Fruit fly (Drosophila melanogaster) whole organism, adult: Measurements from ENCODE around the gene CG2680.
A peak's percentile ranks its signal among the peaks of the same experiment; 100 is the strongest.

Experiments
- CG11617 ChIP-seq: fragments of 200-800 bp; sonication (Bioruptor generic); optimal IDR thresholded peaks from 2 replicates; lab custom pipeline; 2017; ENCODE audit warnings: mild to moderate bottlenecking, missing biosample characterization, missing genetic modification reagents, missing genetic modification characterization
- CG12768 ChIP-seq: fragments of 200-800 bp; sonication (Bioruptor generic); optimal IDR thresholded peaks from 2 replicates; lab custom pipeline; 2017; ENCODE audit warnings: missing biosample characterization, missing genetic modification characterization, mild to moderate bottlenecking, moderate library complexity, missing genetic modification reagents
- CG14711 ChIP-seq: fragments of 200-800 bp; sonication (Bioruptor generic); optimal IDR thresholded peaks from 2 replicates; lab custom pipeline; 2018; ENCODE audit warnings: missing biosample characterization, mild to moderate bottlenecking, missing genetic modification characterization, moderate library complexity
- CG1620 ChIP-seq: fragments of 200-800 bp; sonication (Bioruptor generic); optimal IDR thresholded peaks from 2 replicates; lab custom pipeline; 2016; ENCODE audit warnings: missing biosample characterization, missing genetic modification characterization
- CG33017 ChIP-seq: fragments of 200-800 bp; sonication (Bioruptor generic); optimal IDR thresholded peaks from 2 replicates; lab custom pipeline; 2018; ENCODE audit warnings: missing biosample characterization, mild to moderate bottlenecking, missing genetic modification characterization, moderate library complexity
- CG5204 ChIP-seq: fragments of 200-800 bp; sonication (Bioruptor generic); optimal IDR thresholded peaks from 2 replicates; lab custom pipeline; 2016; ENCODE audit warnings: missing biosample characterization, missing genetic modification characterization
- CG7045 ChIP-seq: fragments of 200-800 bp; sonication (Bioruptor generic); optimal IDR thresholded peaks from 2 replicates; lab custom pipeline; 2017; ENCODE audit warnings: missing biosample characterization, mild to moderate bottlenecking, missing genetic modification characterization
- CG7101 ChIP-seq: fragments of 200-800 bp; sonication (Bioruptor generic); optimal IDR thresholded peaks from 2 replicates; lab custom pipeline; 2018; ENCODE audit warnings: missing biosample characterization, mild to moderate bottlenecking, missing genetic modification characterization, moderate library complexity
- Clk ChIP-seq: fragments of 200-800 bp; sonication (Bioruptor generic); optimal IDR thresholded peaks from 2 replicates; lab custom pipeline; 2017; ENCODE audit warnings: missing biosample characterization, missing genetic modification characterization
- Crg-1 ChIP-seq: fragments of 200-800 bp; sonication (Bioruptor generic); optimal IDR thresholded peaks from 2 replicates; lab custom pipeline; 2016; ENCODE audit warnings: missing biosample characterization, missing genetic modification characterization
- Hr96 ChIP-seq: fragments of 200-800 bp; sonication (Bioruptor generic); optimal IDR thresholded peaks from 2 replicates; lab custom pipeline; 2016; ENCODE audit warnings: missing biosample characterization, missing genetic modification characterization
- Mnt ChIP-seq: fragments of 200-800 bp; sonication (Bioruptor generic); optimal IDR thresholded peaks from 2 replicates; lab custom pipeline; 2016; ENCODE audit warnings: missing biosample characterization, mild to moderate bottlenecking, missing genetic modification characterization
- bab1 ChIP-seq: fragments of 200-800 bp; sonication (Bioruptor generic); optimal IDR thresholded peaks from 3 replicates; lab custom pipeline; 2019; ENCODE audit warnings: missing biosample characterization, mild to moderate bottlenecking, missing genetic modification characterization, moderate library complexity
- cic ChIP-seq: fragments of 200-800 bp; sonication (Bioruptor generic); optimal IDR thresholded peaks from 2 replicates; lab custom pipeline; 2017; ENCODE audit warnings: missing biosample characterization, mild to moderate bottlenecking, missing genetic modification characterization, moderate library complexity
- cnc ChIP-seq, 2 experiments: fragments of >200 bp; optimal IDR thresholded peaks; 2 replicates each; lab custom pipeline; 2017
- kay ChIP-seq: fragments of 200-800 bp; sonication (Bioruptor generic); peaks from one replicate; lab custom pipeline; 2016; ENCODE audit warnings: missing biosample characterization, missing genetic modification characterization, borderline replicate concordance
- ovo ChIP-seq: fragments of 200-800 bp; sonication (Bioruptor generic); optimal IDR thresholded peaks from 2 replicates; lab custom pipeline; 2016; ENCODE audit warnings: missing biosample characterization, missing genetic modification characterization
- pad ChIP-seq: fragments of 200-800 bp; sonication (Bioruptor generic); optimal IDR thresholded peaks from 3 replicates; lab custom pipeline; 2017; ENCODE audit warnings: missing biosample characterization, missing genetic modification characterization, mild to moderate bottlenecking, moderate library complexity, missing genetic modification reagents
- tj ChIP-seq: fragments of 200-800 bp; sonication (Bioruptor generic); optimal IDR thresholded peaks from 3 replicates; lab custom pipeline; 2017; ENCODE audit warnings: missing biosample characterization, mild to moderate bottlenecking, missing genetic modification characterization, moderate library complexity
- toe ChIP-seq: fragments of 200-800 bp; sonication (Bioruptor generic); optimal IDR thresholded peaks from 2 replicates; lab custom pipeline; 2016; ENCODE audit warnings: missing biosample characterization, missing genetic modification characterization

Gene CG2680

DNA sequence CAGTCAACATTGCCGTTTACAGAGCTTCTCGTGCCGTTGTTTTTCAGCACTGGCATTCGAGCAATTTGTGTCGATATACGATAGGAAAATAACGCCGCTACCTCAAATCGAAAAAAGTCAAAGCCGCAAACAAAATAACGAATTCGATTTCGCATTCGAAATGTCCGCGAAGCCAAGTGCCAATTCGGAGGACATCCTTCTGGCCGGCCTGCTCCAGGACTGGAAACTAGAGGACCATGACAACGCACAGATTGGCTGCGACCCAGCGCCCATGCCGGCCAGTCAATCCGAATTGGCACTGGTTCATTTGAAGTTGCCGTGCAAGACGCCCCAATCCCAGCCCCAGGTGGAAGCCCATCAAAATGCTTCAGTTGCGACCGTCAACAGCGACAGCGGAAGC, 7.5 kb upstream of the CG2680 start:
- peak; percentile 34 for TF ChIP-seq pad
- TF ChIP-seq Mnt (GFP tag; lab: Kevin White, UChicago), result no peak
- no peak for TF ChIP-seq toe (GFP tag; lab: Kevin White, UChicago)
- peak; percentile 12 for TF ChIP-seq tj (GFP tag; lab: Kevin White, UChicago)
- no peak for TF ChIP-seq cic (GFP tag; lab: Kevin White, UChicago)
- TF ChIP-seq CG5204 (GFP tag; lab: Kevin White, UChicago), result no peak
- TF ChIP-seq CG7101 (tag; lab: Kevin White, UChicago), result no peak
- TF ChIP-seq Crg-1, result peak; percentile 1
- peak; percentile 15 for TF ChIP-seq CG14711
- no peak for TF ChIP-seq ovo (GFP tag; lab: Kevin White, UChicago)
- TF ChIP-seq CG1620, result peak; percentile 7
- no peak for TF ChIP-seq CG7045 (GFP tag; lab: Kevin White, UChicago)
- no peak for TF ChIP-seq Clk
- TF ChIP-seq kay, result no peak
- TF ChIP-seq CG12768 (GFP tag; lab: Kevin White, UChicago), result no peak
- peak; percentile 90 for TF ChIP-seq bab1 (GFP tag; lab: Kevin White, UChicago)
- TF ChIP-seq CG11617 (GFP tag; lab: Kevin White, UChicago), result peak; percentile 29
- TF ChIP-seq CG33017, result no peak
- TF ChIP-seq cnc (optimal IDR thresholded peaks at IDR 0.05; lab: Kevin White, UChicago), result no peak
- no peak for TF ChIP-seq Hr96

dm6 chrX:2713776-2714175, 6.5 kb upstream of the CG2680 start, which contains the start of the genes CG2685 and CG2694:
TSS of gene CG2685 (minus strand) at chrX:2713960.
TSS of gene CG2694 (plus strand) at chrX:2714079.
- no peak for TF ChIP-seq CG14711
- no peak for TF ChIP-seq CG33017
- TF ChIP-seq CG1620, result peak; percentile 0
- no peak for TF ChIP-seq CG11617 (GFP tag; lab: Kevin White, UChicago)
- TF ChIP-seq bab1 (GFP tag; lab: Kevin White, UChicago), result peak; percentile 20
- no peak for TF ChIP-seq Hr96
- TF ChIP-seq CG5204 (GFP tag; lab: Kevin White, UChicago), result no peak
- TF ChIP-seq Mnt (GFP tag; lab: Kevin White, UChicago), result peak; percentile 45
- no peak for TF ChIP-seq tj (GFP tag; lab: Kevin White, UChicago)
- TF ChIP-seq kay, result no peak
- peak; percentile 20 for TF ChIP-seq CG7101 (tag; lab: Kevin White, UChicago)
- peak; percentile 9 for TF ChIP-seq pad
- no peak for TF ChIP-seq ovo (GFP tag; lab: Kevin White, UChicago)

DNA sequence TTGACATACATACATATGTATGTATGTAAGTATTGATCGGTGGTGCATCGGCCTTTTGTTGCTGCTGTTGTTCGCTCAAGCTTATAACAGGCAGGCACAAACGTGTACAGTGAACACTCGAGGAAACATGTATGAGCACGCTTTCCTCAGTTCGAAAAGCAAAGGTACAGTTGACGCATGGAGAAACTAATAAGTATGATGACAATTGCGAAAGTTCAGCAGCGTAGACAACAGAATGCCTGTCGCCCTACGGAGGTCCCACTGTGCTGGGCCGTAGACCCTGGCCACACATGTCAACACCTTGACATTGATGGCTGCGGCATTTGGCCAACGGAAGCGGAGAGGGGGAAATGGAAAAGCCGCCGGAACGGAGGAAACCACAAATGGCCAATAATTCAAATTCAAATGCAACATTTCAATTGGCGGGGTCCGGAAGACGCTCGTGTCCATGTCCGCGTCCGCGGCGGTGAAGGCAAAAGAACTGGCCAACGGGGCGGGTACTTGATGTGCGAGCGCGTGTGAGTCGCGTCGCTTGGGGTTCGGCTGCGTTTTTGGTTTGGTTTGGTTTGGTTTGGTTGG, 1.0 kb upstream of the CG2680 start, which contains the start of gene CG2681:
Gene CG2681, plus strand, starts transcription at position 529 of the 579 bp plus-strand sequence.
- TF ChIP-seq pad (peak; percentile 1), CG11617 (GFP tag; lab: Kevin White, UChicago) (peak; percentile 7), Mnt (GFP tag; lab: Kevin White, UChicago) (peak; percentile 44), Hr96 (peak; percentile 18), toe (GFP tag; lab: Kevin White, UChicago) (peak; percentile 17), Crg-1 (peak; percentile 9), CG5204 (GFP tag; lab: Kevin White, UChicago) (no peak), CG33017 (no peak), CG7101 (tag; lab: Kevin White, UChicago) (peak; percentile 42)

- TF ChIP-seq bab1 (GFP tag; lab: Kevin White, UChicago) (peak; percentile 6), CG1620 (no peak)
Observed at dm6 chrX:2704134-2704773, 3.0 kb downstream of the CG2680 start, which contains the start of gene eIF2Bbeta. TSS of gene eIF2Bbeta (plus strand) at chrX:2704571.

DNA sequence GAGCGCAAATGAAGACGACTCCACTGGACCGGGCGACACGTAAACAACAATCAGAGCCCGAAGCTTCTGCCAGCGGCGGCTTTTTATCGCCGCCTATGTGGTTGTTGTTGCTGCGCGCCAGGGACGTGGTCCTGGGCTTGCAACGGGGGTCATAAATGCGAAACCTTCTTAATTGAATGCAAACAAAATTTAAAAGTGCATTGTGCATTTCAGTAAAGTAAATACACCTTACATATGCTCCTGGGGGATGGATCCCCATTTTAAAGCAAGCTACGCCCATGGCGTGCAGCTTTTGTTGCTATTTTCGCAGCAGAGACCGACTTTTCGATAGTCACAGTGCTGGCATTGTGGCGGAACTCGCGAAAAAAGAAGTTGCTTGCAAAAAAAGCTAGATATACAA, 3.5 kb downstream of the CG2680 start, which contains the start of gene Ugalt:
Gene Ugalt, minus strand, starts transcription at position 160 of the 400 bp plus-strand sequence.
- TF ChIP-seq CG7101 (tag; lab: Kevin White, UChicago), result peak; percentile 100
- TF ChIP-seq ovo (GFP tag; lab: Kevin White, UChicago), result peak; percentile 100
- no peak for TF ChIP-seq kay
- TF ChIP-seq CG12768 (GFP tag; lab: Kevin White, UChicago), result peak; percentile 100
- peak; percentile 100 for TF ChIP-seq Crg-1
- peak; percentile 100 for TF ChIP-seq Clk
- TF ChIP-seq CG11617 (GFP tag; lab: Kevin White, UChicago), result peak; percentile 100
- peak; percentile 100 for TF ChIP-seq toe (GFP tag; lab: Kevin White, UChicago)
- TF ChIP-seq cic (GFP tag; lab: Kevin White, UChicago), result peak; percentile 98
- peak; percentile 100 for TF ChIP-seq bab1 (GFP tag; lab: Kevin White, UChicago)
- TF ChIP-seq pad, result peak; percentile 99
- TF ChIP-seq CG33017, result peak; percentile 100
- TF ChIP-seq CG14711, result peak; percentile 100
- peak; percentile 100 for TF ChIP-seq CG5204 (GFP tag; lab: Kevin White, UChicago)
- TF ChIP-seq cnc (optimal IDR thresholded peaks at IDR 0.05; lab: Kevin White, UChicago), result no peak
- TF ChIP-seq Hr96, result peak; percentile 100
- peak; percentile 100 for TF ChIP-seq CG1620
- peak; percentile 100 for TF ChIP-seq Mnt (GFP tag; lab: Kevin White, UChicago)
- TF ChIP-seq tj (GFP tag; lab: Kevin White, UChicago), result peak; percentile 99
- TF ChIP-seq CG7045 (GFP tag; lab: Kevin White, UChicago), result peak; percentile 100
